Fruit fly (Drosophila melanogaster) whole organism, pupa: Measurements from ENCODE around the gene CG7016.

Experiments
- CG10348 ChIP-seq: fragments of 200-800 bp; sonication (Bioruptor generic); IDR thresholded peaks from 2 replicates; pipeline ENCODE4 v1.3.6; 2022; ENCODE audit warnings: missing biosample characterization, missing genetic modification characterization
- CG12605 ChIP-seq: fragments of 200-800 bp; sonication (Bioruptor generic); IDR thresholded peaks from 2 replicates; pipeline ENCODE4 v1.3.6; 2022; ENCODE audit warnings: missing biosample characterization, missing genetic modification characterization
- CG13204 ChIP-seq: fragments of 200-800 bp; sonication (Bioruptor generic); optimal IDR thresholded peaks from 2 replicates; lab custom pipeline; 2018; ENCODE audit warnings: missing biosample characterization, mild to moderate bottlenecking, missing genetic modification characterization, moderate library complexity
- CG14655 ChIP-seq: fragments of 200-800 bp; sonication (Bioruptor generic); optimal IDR thresholded peaks from 3 replicates; lab custom pipeline; 2017; ENCODE audit warnings: mild to moderate bottlenecking, missing biosample characterization, missing genetic modification reagents, missing genetic modification characterization
- CG15710 ChIP-seq: fragments of 200-800 bp; sonication (Bioruptor generic); optimal IDR thresholded peaks from 2 replicates; lab custom pipeline; 2018; ENCODE audit warnings: missing biosample characterization, mild to moderate bottlenecking, missing genetic modification characterization, moderate library complexity
- CG17806 ChIP-seq: fragments of 200-800 bp; sonication (Bioruptor generic); optimal IDR thresholded peaks from 2 replicates; lab custom pipeline; 2018; ENCODE audit warnings: missing biosample characterization, mild to moderate bottlenecking, missing genetic modification characterization, moderate library complexity
- CG32121 ChIP-seq: fragments of 200-800 bp; sonication (Bioruptor generic); IDR thresholded peaks from 2 replicates; pipeline ENCODE4 v1.3.6; 2022; ENCODE audit warnings: missing biosample characterization, missing genetic modification characterization
- CG34367 ChIP-seq: fragments of 200-800 bp; sonication (Bioruptor generic); optimal IDR thresholded peaks from 2 replicates; lab custom pipeline; 2018; ENCODE audit warnings: missing biosample characterization, mild to moderate bottlenecking, missing genetic modification characterization
- CG4496 ChIP-seq: fragments of 200-800 bp; sonication (Bioruptor generic); IDR thresholded peaks from 3 replicates; pipeline ENCODE4 v1.3.6; 2022; ENCODE audit warnings: missing biosample characterization, missing genetic modification characterization
- CG8159 ChIP-seq: fragments of 200-800 bp; sonication (Bioruptor generic); optimal IDR thresholded peaks from 3 replicates; lab custom pipeline; 2018; ENCODE audit warnings: missing biosample characterization, mild to moderate bottlenecking, missing genetic modification characterization, moderate library complexity
- CG8301 ChIP-seq: fragments of 200-800 bp; sonication (Bioruptor generic); optimal IDR thresholded peaks from 2 replicates; lab custom pipeline; 2018; ENCODE audit warnings: missing biosample characterization, mild to moderate bottlenecking, missing genetic modification characterization
- CG9948 ChIP-seq: fragments of 200-800 bp; sonication (Bioruptor generic); optimal IDR thresholded peaks from 2 replicates; lab custom pipeline; 2018; ENCODE audit warnings: missing biosample characterization, mild to moderate bottlenecking, missing genetic modification characterization, moderate library complexity
- D1 ChIP-seq: fragments of 200-800 bp; sonication (Bioruptor generic); optimal IDR thresholded peaks from 2 replicates; lab custom pipeline; 2018; ENCODE audit warnings: missing biosample characterization, mild to moderate bottlenecking, missing genetic modification characterization, moderate library complexity
- EcR ChIP-seq: fragments of 200-800 bp; sonication (Bioruptor generic); optimal IDR thresholded peaks from 3 replicates; lab custom pipeline; 2019; ENCODE audit warnings: missing biosample characterization, missing genetic modification characterization, mild to moderate bottlenecking, moderate library complexity, missing genetic modification reagents
- Ets98B ChIP-seq: fragments of 200-800 bp; sonication (Bioruptor generic); IDR thresholded peaks from 2 replicates; pipeline ENCODE4 v1.3.6; 2022; ENCODE audit warnings: missing biosample characterization, missing genetic modification characterization
- Pif1A ChIP-seq: fragments of 200-800 bp; sonication (Bioruptor generic); optimal IDR thresholded peaks from 3 replicates; lab custom pipeline; 2016; ENCODE audit warnings: missing biosample characterization, missing genetic modification characterization
- Pif1B ChIP-seq: fragments of 200-800 bp; sonication (Bioruptor generic); optimal IDR thresholded peaks from 3 replicates; lab custom pipeline; 2016; ENCODE audit warnings: missing biosample characterization, missing genetic modification characterization
- Snoo ChIP-seq: fragments of 200-800 bp; sonication (Bioruptor generic); optimal IDR thresholded peaks from 3 replicates; lab custom pipeline; 2017; ENCODE audit warnings: missing biosample characterization, mild to moderate bottlenecking, missing genetic modification characterization, inconsistent platforms
- fd96Ca ChIP-seq: fragments of 200-800 bp; sonication (Bioruptor generic); IDR thresholded peaks from 3 replicates; pipeline ENCODE4 v1.3.6; 2022; ENCODE audit warnings: missing biosample characterization, missing genetic modification characterization
- gl ChIP-seq: fragments of 200-800 bp; sonication (Bioruptor generic); optimal IDR thresholded peaks from 2 replicates; lab custom pipeline; 2018; ENCODE audit warnings: missing biosample characterization, mild to moderate bottlenecking, missing genetic modification characterization
- rn ChIP-seq: fragments of 200-800 bp; sonication (Bioruptor generic); IDR thresholded peaks from 2 replicates; pipeline ENCODE4 v1.3.6; 2022; ENCODE audit warnings: missing biosample characterization, missing genetic modification characterization

CG7016 gene

DNA sequence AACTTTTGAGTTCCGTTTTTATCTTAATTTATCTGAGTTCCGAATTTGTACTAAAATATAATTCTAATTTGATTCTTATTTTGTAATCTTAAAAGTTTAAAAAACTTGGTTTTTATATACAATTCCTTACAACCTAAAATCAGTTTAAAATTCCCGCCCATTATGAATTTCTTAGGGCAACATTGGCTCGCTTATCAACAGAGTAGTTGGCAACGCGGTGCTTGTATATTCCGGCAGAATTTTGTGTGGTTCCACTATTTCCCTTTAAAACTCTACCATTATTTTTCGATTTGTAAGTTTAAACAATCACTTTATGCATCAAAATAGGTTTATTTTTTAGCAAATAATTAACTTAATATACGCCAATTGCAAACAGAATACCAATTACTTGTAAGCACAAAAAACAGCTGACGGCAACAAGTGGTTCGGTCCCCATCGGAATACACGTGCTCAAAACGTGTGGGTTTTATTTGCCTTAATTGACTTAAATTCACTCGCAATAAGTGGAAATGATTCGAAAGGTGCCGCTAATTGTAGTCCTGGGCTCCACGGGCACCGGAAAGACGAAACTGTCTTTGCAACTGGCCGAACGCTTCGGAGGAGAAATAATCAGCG lies 14.2 kb downstream of the CG7016 start, which contains the start of the genes CG11089 and CG31381:
Gene CG11089 (plus strand): TSS at position 203 of the 615 bp plus-strand sequence.
Gene CG31381 (plus strand): TSS at position 203 of the 615 bp plus-strand sequence.
- TF ChIP-seq CG12605 (GFP tag; lab: Robert Waterston, UW): no peak
- no peak for TF ChIP-seq CG13204
- TF ChIP-seq CG4496 (GFP tag; lab: Robert Waterston, UW): no peak
- no peak for TF ChIP-seq Pif1B (GFP tag; lab: Kevin White, UChicago)
- peak; percentile 13 for TF ChIP-seq CG17806 (tag; lab: Kevin White, UChicago)
- no peak for TF ChIP-seq CG32121 (GFP tag; lab: Robert Waterston, UW)
- TF ChIP-seq gl: no peak
- TF ChIP-seq, all 21 proteins: peak for 1

DNA sequence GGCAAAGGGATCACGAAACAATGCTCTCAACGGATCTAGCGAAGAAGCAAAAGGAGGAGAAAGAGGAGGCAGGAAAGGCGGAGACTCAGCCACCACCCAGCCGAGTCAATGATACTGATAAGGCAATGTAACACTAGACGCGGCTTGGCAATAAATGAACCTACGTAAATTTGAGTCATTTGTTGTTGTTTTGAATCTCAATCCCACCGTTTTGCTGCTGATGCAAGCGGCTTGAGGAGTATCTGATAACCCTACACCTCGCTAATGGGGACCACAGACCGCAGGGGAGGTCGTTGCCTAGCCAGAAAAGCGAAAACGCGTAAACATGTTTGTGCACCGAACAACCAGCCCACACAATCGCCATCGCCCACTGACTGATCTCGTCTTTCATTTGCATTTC lies 15.9 kb downstream of the CG7016 start:
- TF ChIP-seq fd96Ca (GFP tag; lab: Robert Waterston, UW) (no peak), EcR (GFP tag; lab: Kevin White, UChicago) (peak; percentile 84)
- TF ChIP-seq, all 21 proteins: peak for 1

DNA sequence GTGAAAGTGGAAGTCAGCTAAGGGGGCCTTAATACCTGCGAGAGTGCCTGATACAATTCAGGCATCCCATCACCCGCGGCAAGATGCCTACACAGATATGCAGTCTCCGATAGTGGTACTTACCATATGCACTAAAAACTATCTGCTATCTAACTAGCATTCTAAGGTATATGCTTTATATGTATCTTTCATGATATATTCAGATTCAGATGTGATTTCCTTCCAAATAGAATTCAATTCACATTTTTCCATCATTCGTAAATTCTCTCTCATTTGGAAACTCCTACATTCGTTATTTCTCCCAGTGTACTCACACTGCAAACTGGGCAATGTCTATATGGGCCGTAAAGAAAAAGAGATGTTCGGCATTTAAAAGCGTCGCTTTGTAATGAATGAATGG lies 23.7 kb downstream of the CG7016 start:
- TF ChIP-seq CG17806 (tag; lab: Kevin White, UChicago) (no peak), CG12605 (GFP tag; lab: Robert Waterston, UW) (0 out of 2 replicates have a peak, but pooled peaks have one; percentile 7), Ets98B (GFP tag; lab: Robert Waterston, UW) (0 out of 2 replicates have a peak, but pooled peaks have one; percentile 28), CG13204 (no peak), CG9948 (tag; lab: Kevin White, UChicago) (no peak), rn (GFP tag; lab: Robert Waterston, UW) (no peak), CG4496 (GFP tag; lab: Robert Waterston, UW) (peak; percentile 49; the same call in 1 of the 3 replicates), CG14655 (GFP tag; lab: Kevin White, UChicago) (no peak), D1 (tag; lab: Kevin White, UChicago) (no peak), Pif1A (peak; percentile 51), CG10348 (GFP tag; lab: Robert Waterston, UW) (no peak), CG8301 (peak; percentile 54), fd96Ca (GFP tag; lab: Robert Waterston, UW) (no peak)
- TF ChIP-seq, all 21 proteins: peak for 5

DNA sequence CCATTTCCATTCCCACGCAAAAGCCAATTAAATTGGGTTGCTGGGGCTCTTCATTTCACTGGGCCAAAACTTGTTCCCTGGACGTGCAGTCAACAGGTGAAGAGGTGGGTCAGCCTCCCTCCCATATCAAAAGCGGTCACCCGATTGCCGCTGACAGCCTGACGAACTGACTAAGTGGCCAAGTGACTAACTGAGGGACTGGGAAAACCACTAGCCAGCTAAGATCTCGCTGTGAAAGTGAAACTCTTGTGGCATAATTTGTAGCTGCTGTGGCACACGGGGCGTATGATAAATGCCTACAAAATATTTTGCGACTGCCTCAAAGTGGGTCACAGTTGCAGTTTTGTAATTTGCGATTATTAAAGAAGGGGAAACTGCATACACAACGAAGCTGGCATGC lies 25.7 kb downstream of the CG7016 start:
- TF ChIP-seq rn (GFP tag; lab: Robert Waterston, UW) (no peak), CG10348 (GFP tag; lab: Robert Waterston, UW) (no peak), Pif1B (GFP tag; lab: Kevin White, UChicago) (no peak), CG34367 (tag; lab: Kevin White, UChicago) (no peak), CG8159 (tag; lab: Kevin White, UChicago) (no peak), CG32121 (GFP tag; lab: Robert Waterston, UW) (no peak), CG14655 (GFP tag; lab: Kevin White, UChicago) (no peak), fd96Ca (GFP tag; lab: Robert Waterston, UW) (no peak), EcR (GFP tag; lab: Kevin White, UChicago) (no peak), CG9948 (tag; lab: Kevin White, UChicago) (no peak), CG13204 (no peak), Ets98B (GFP tag; lab: Robert Waterston, UW) (no peak), D1 (tag; lab: Kevin White, UChicago) (no peak), CG17806 (tag; lab: Kevin White, UChicago) (no peak), CG4496 (GFP tag; lab: Robert Waterston, UW) (no peak)

DNA sequence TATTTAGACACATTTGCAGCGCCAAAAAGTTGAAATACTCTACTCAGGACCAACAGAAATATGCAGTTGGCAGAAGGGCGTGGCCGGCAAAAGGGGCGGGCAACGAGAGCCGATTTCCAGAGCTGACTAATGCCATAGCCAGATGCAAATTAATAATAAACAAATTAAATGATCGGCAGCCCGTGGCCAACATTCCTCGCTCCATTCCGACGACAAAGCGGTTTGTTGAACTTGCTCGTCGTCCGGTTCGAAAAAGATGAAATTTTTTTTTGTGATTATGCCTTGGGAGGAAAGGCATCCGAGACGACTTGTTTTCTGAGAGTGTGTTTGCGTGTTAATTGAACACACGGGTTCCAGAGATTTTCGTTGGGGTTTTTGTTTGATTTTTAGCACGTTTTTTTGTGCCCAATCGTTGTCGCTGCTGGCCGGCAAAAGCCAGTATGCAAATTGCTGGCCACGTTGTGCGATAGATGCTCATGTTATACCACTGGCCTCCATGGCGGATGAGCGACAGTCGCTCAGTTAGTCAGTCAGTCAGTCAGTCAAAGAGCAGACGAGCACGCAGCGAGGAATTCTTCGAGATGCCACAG lies 26.7 kb downstream of the CG7016 start:
- TF ChIP-seq CG12605 (GFP tag; lab: Robert Waterston, UW) (no peak), EcR (GFP tag; lab: Kevin White, UChicago) (peak; percentile 89), CG15710 (no peak), CG34367 (tag; lab: Kevin White, UChicago) (no peak), CG10348 (GFP tag; lab: Robert Waterston, UW) (no peak), fd96Ca (GFP tag; lab: Robert Waterston, UW) (0 out of 3 replicates have a peak, but pooled peaks have one; percentile 26)
- TF ChIP-seq, all 21 proteins: peak for 2

DNA sequence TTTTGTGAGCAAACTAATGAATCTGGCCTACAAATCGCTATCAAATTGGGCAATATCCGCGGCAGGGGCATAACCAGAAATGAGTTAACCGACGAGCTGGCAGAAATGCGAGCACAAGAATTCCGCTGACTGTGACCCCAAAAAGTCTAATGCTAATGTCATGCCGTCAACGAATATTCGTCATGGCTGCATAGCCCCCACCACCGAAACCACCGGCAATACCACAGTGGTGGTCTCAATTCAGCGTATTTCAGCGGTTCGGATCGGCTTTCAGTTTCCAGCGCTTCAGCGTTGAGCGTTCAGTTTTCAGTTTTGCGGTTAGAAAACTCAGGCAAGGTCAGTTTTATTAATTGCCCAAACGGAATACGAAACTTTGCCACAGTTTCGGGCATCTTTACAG lies 27.5 kb downstream of the CG7016 start:
- TF ChIP-seq CG34367 (tag; lab: Kevin White, UChicago) (no peak), CG9948 (tag; lab: Kevin White, UChicago) (no peak), CG12605 (GFP tag; lab: Robert Waterston, UW) (no peak)
- TF ChIP-seq, all 21 proteins: peak for 0

DNA sequence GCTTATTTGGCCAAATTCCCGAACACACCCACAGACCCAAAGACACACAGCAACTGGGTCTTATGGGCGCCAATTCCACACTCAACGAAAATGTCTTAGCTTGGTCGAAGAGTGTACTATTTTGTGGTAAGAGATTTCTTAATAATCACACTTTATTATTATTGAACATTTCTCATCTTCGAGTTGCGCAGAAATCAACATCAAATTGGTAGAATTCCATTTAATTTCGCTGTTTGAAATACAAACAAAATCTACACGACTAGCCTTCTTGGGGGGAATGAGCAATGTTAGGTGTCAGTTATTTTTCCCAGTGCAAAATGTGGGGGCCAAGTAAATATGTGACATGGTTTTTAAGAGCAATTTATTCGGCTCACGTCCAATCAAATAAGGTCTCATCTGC lies 28.2 kb downstream of the CG7016 start:
- TF ChIP-seq Pif1A (peak; percentile 3), Ets98B (GFP tag; lab: Robert Waterston, UW) (peak; percentile 39), Snoo (tag; lab: Kevin White, UChicago) (no peak), gl (no peak), CG14655 (GFP tag; lab: Kevin White, UChicago) (peak; percentile 45), fd96Ca (GFP tag; lab: Robert Waterston, UW) (peak; percentile 50; the same call in 1 of the 3 replicates), CG8301 (peak; percentile 51)
